Worm (Caenorhabditis elegans) whole organism, L2 larva: ENCODE results near the gene K03A11.6.

Experiments
- F13H6.1 ChIP-seq: sonication (generic microtip); optimal IDR thresholded peaks from 2 replicates; lab custom pipeline; 2016; ENCODE audit warnings: missing genetic modification characterization, missing compliant biosample characterization
- alr-1 ChIP-seq: fragments of 150-350 bp; optimal IDR thresholded peaks from 2 replicates; lab custom pipeline; 2014; ENCODE audit warnings: missing biosample characterization, missing genetic modification characterization
- ama-1 ChIP-seq: fragments of 150-350 bp; optimal IDR thresholded peaks from 2 replicates; lab custom pipeline; 2018; ENCODE audit warnings: inconsistent platforms
- nhr-10 ChIP-seq: sonication (generic microtip); optimal IDR thresholded peaks from 2 replicates; lab custom pipeline; 2017; ENCODE audit warnings: missing biosample characterization, missing genetic modification characterization
- nhr-25 ChIP-seq: fragments of 150-350 bp; sonication (generic microtip); optimal IDR thresholded peaks from 3 replicates; lab custom pipeline; 2014; ENCODE audit warnings: missing biosample characterization, missing genetic modification characterization
- snpc-4 ChIP-seq: fragments of 150-350 bp; optimal IDR thresholded peaks from 2 replicates; lab custom pipeline; 2014; ENCODE audit warnings: missing biosample characterization, missing genetic modification characterization

DNA sequence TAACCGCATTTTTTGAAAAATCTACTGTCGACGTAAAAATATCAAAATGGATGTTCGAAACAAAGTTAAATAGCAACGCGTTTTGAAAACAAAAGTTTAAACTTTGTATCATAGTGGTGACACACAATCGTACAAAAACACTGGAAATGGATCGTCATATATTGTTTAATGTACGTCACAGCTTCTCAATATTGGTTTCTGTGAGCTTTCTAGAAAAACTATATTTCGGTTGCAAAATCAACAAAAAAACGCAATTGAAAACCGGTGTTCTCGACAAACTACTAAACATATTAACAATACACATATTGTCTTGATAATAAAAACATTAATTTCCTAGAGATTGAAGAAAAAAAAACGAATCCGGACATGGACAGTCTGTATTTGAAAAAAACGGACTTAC lies 44.8 kb downstream of the K03A11.6 start, which contains the start of gene R03G8.6:
- TF ChIP-seq F13H6.1 (no peak), ama-1 (lab: Kevin White, UChicago) (no peak), snpc-4 (tag; lab: Kevin White, UChicago) (no peak), nhr-25 (tag; lab: Kevin White, UChicago) (no peak), nhr-10 (no peak), alr-1 (tag; lab: Kevin White, UChicago) (no peak)
